Fruit fly (Drosophila melanogaster) whole organism, embryonic: Measurements from ENCODE around the gene Csas.

Source experiments
- CG12769 ChIP-seq: fragments of 200-800 bp; sonication (Bioruptor generic); optimal IDR thresholded peaks from 2 replicates; lab custom pipeline; 2019; ENCODE audit warnings: missing biosample characterization, mild to moderate bottlenecking, missing genetic modification characterization, moderate library complexity
- CG14710 ChIP-seq: fragments of 200-800 bp; sonication (Bioruptor generic); optimal IDR thresholded peaks from 3 replicates; lab custom pipeline; 2019; ENCODE audit warnings: missing biosample characterization, mild to moderate bottlenecking, missing genetic modification characterization, moderate library complexity
- CG1603 ChIP-seq: fragments of 200-800 bp; sonication (Bioruptor generic); optimal IDR thresholded peaks from 2 replicates; lab custom pipeline; 2019; ENCODE audit warnings: missing biosample characterization, mild to moderate bottlenecking, missing genetic modification characterization, moderate library complexity
- CG2889 ChIP-seq: fragments of 200-800 bp; sonication (Bioruptor generic); IDR thresholded peaks from 3 replicates; pipeline ENCODE4 v1.3.6; 2022; ENCODE audit warnings: missing biosample characterization, missing genetic modification characterization
- CG30431 ChIP-seq: fragments of 200-800 bp; sonication (Bioruptor generic); optimal IDR thresholded peaks from 2 replicates; lab custom pipeline; 2017; ENCODE audit warnings: missing biosample characterization, missing genetic modification characterization
- CG3407 ChIP-seq: fragments of 200-800 bp; sonication (Bioruptor generic); optimal IDR thresholded peaks from 2 replicates; lab custom pipeline; 2018; ENCODE audit warnings: missing biosample characterization, mild to moderate bottlenecking, missing genetic modification characterization
- CG4282 ChIP-seq: fragments of 200-800 bp; sonication (Bioruptor generic); optimal IDR thresholded peaks from 2 replicates; lab custom pipeline; 2016; ENCODE audit warnings: missing biosample characterization, missing genetic modification characterization
- CG4707 ChIP-seq: fragments of 200-800 bp; sonication (Bioruptor generic); optimal IDR thresholded peaks from 2 replicates; lab custom pipeline; 2018; ENCODE audit warnings: missing biosample characterization, mild to moderate bottlenecking, missing genetic modification characterization, moderate library complexity
- CG6254 ChIP-seq: fragments of 200-800 bp; sonication (Bioruptor generic); optimal IDR thresholded peaks from 3 replicates; lab custom pipeline; 2017; ENCODE audit warnings: mild to moderate bottlenecking, missing biosample characterization, missing genetic modification reagents, missing genetic modification characterization
- CG6654 ChIP-seq: fragments of 200-800 bp; sonication (Bioruptor generic); optimal IDR thresholded peaks from 2 replicates; lab custom pipeline; 2017; ENCODE audit warnings: missing biosample characterization, mild to moderate bottlenecking, missing genetic modification characterization
- CG6683 ChIP-seq: fragments of 200-800 bp; sonication (Bioruptor generic); optimal IDR thresholded peaks from 2 replicates; lab custom pipeline; 2017; ENCODE audit warnings: missing biosample characterization, mild to moderate bottlenecking, missing genetic modification characterization, missing genetic modification reagents
- CG6854 ChIP-seq: fragments of 200-800 bp; sonication (Bioruptor generic); optimal IDR thresholded peaks from 3 replicates; lab custom pipeline; 2017; ENCODE audit warnings: missing biosample characterization, mild to moderate bottlenecking, missing genetic modification characterization
- CG7271 ChIP-seq: fragments of 200-800 bp; sonication (Bioruptor generic); optimal IDR thresholded peaks from 2 replicates; lab custom pipeline; 2018; ENCODE audit warnings: missing biosample characterization, mild to moderate bottlenecking, missing genetic modification characterization, moderate library complexity
- CG7786 ChIP-seq: fragments of 200-800 bp; sonication (Bioruptor generic); optimal IDR thresholded peaks from 2 replicates; lab custom pipeline; 2016; ENCODE audit warnings: missing biosample characterization, missing genetic modification characterization
- CG8478 ChIP-seq: fragments of >200 bp; optimal IDR thresholded peaks from 2 replicates; lab custom pipeline; 2018
- Dek ChIP-seq: fragments of 200-800 bp; sonication (Bioruptor generic); optimal IDR thresholded peaks from 3 replicates; lab custom pipeline; 2019; ENCODE audit warnings: missing biosample characterization, mild to moderate bottlenecking, missing genetic modification characterization, moderate library complexity
- Dip3 ChIP-seq: fragments of 200-800 bp; sonication (Bioruptor generic); optimal IDR thresholded peaks from 3 replicates; lab custom pipeline; 2016; ENCODE audit warnings: missing biosample characterization, missing genetic modification characterization
- Ets97D ChIP-seq: fragments of 200-800 bp; sonication (Bioruptor generic); optimal IDR thresholded peaks from 3 replicates; lab custom pipeline; 2016; ENCODE audit warnings: missing biosample characterization, missing genetic modification characterization
- Fer3 ChIP-seq: fragments of 200-800 bp; sonication (Bioruptor generic); optimal IDR thresholded peaks from 2 replicates; lab custom pipeline; 2018; ENCODE audit warnings: missing biosample characterization, mild to moderate bottlenecking, missing genetic modification characterization, moderate library complexity
- HmgD ChIP-seq: fragments of 200-800 bp; sonication (Bioruptor generic); optimal IDR thresholded peaks from 3 replicates; lab custom pipeline; 2016; ENCODE audit warnings: missing biosample characterization, missing genetic modification characterization
- HmgZ ChIP-seq: fragments of 200-800 bp; sonication (Bioruptor generic); optimal IDR thresholded peaks from 2 replicates; lab custom pipeline; 2018; ENCODE audit warnings: missing biosample characterization, mild to moderate bottlenecking, missing genetic modification characterization
- Hr78 ChIP-seq, 2 experiments: fragments of 200-800 bp in 1 of 2; fragments of >200 bp in 1 of 2; sonication (Bioruptor generic) in 1 of 2; optimal IDR thresholded peaks; 2 replicates each; lab custom pipeline; 2017 to 2019; ENCODE audit warnings: missing biosample characterization in 2 of 2, missing genetic modification characterization in 2 of 2, mild to moderate bottlenecking in 1 of 2, moderate library complexity in 1 of 2
- MBD-R2 ChIP-seq: fragments of 200-800 bp; sonication (Bioruptor generic); IDR thresholded peaks from 2 replicates; pipeline ENCODE4 v1.3.6; 2022; ENCODE audit warnings: missing biosample characterization, missing genetic modification characterization
- Ravus ChIP-seq: fragments of 200-800 bp; sonication (Bioruptor generic); IDR thresholded peaks from 2 replicates; pipeline ENCODE4 v1.3.6; 2022; ENCODE audit warnings: missing biosample characterization, missing genetic modification characterization
- Sox100B ChIP-seq: fragments of 200-800 bp; sonication (Bioruptor generic); optimal IDR thresholded peaks from 3 replicates; lab custom pipeline; 2018; ENCODE audit warnings: missing biosample characterization, mild to moderate bottlenecking, missing genetic modification characterization
- Taf1 ChIP-seq: fragments of 200-800 bp; sonication (Bioruptor generic); IDR thresholded peaks from 2 replicates; pipeline ENCODE4 v1.3.6; 2022; ENCODE audit warnings: missing biosample characterization, missing genetic modification characterization
- bab2 ChIP-seq: fragments of 200-800 bp; sonication (Bioruptor generic); optimal IDR thresholded peaks from 2 replicates; lab custom pipeline; 2016; ENCODE audit warnings: missing biosample characterization, missing genetic modification characterization
- cad ChIP-seq: fragments of >200 bp; optimal IDR thresholded peaks from 2 replicates; lab custom pipeline; 2017; ENCODE audit warnings: missing biosample characterization, missing genetic modification characterization
- caup ChIP-seq: fragments of 200-800 bp; sonication (Bioruptor generic); optimal IDR thresholded peaks from 3 replicates; lab custom pipeline; 2017; ENCODE audit warnings: missing biosample characterization, mild to moderate bottlenecking, missing genetic modification characterization, moderate library complexity; ENCODE audit not compliant: severe bottlenecking
- cg ChIP-seq: fragments of 200-800 bp; sonication (Bioruptor generic); optimal IDR thresholded peaks from 3 replicates; lab custom pipeline; 2019; ENCODE audit warnings: missing biosample characterization, mild to moderate bottlenecking, missing genetic modification characterization, moderate library complexity
- dm ChIP-seq: fragments of 200-800 bp; sonication (Bioruptor generic); optimal IDR thresholded peaks from 3 replicates; lab custom pipeline; 2016; ENCODE audit warnings: missing biosample characterization, missing genetic modification characterization
- en ChIP-seq: fragments of 200-800 bp; sonication (Bioruptor generic); optimal IDR thresholded peaks from 2 replicates; lab custom pipeline; 2016; ENCODE audit warnings: missing biosample characterization, missing genetic modification characterization
- gcm ChIP-seq: fragments of 200-800 bp; sonication (Bioruptor generic); optimal IDR thresholded peaks from 2 replicates; lab custom pipeline; 2019; ENCODE audit warnings: missing biosample characterization, mild to moderate bottlenecking, missing genetic modification characterization, moderate library complexity
- hkb ChIP-seq, 2 experiments: fragments of 200-800 bp in 1 of 2; fragments of >200 bp in 1 of 2; sonication (Bioruptor generic) in 1 of 2; IDR thresholded peaks in 1 of 2; optimal IDR thresholded peaks in 1 of 2; 2 replicates each; pipeline versions ENCODE4 v1.3.6 to Lab custom; 2017 to 2022; ENCODE audit warnings: missing biosample characterization in 1 of 2, missing genetic modification characterization in 1 of 2
- kay ChIP-seq: fragments of 200-800 bp; sonication (Bioruptor generic); optimal IDR thresholded peaks from 2 replicates; lab custom pipeline; 2016; ENCODE audit warnings: missing biosample characterization, missing genetic modification characterization
- nom ChIP-seq: fragments of 200-800 bp; sonication (Bioruptor generic); optimal IDR thresholded peaks from 2 replicates; lab custom pipeline; 2017; ENCODE audit warnings: missing biosample characterization, missing genetic modification characterization, mild to moderate bottlenecking, moderate library complexity, missing genetic modification reagents
- pita ChIP-seq: fragments of 200-800 bp; sonication (Bioruptor generic); optimal IDR thresholded peaks from 2 replicates; lab custom pipeline; 2017; ENCODE audit warnings: missing biosample characterization, mild to moderate bottlenecking, missing genetic modification characterization
- psq ChIP-seq: fragments of 200-800 bp; sonication (Bioruptor generic); optimal IDR thresholded peaks from 2 replicates; lab custom pipeline; 2017; ENCODE audit warnings: missing biosample characterization, missing genetic modification characterization
- rib ChIP-seq: fragments of 200-800 bp; sonication (Bioruptor generic); IDR thresholded peaks from 2 replicates; pipeline ENCODE4 v1.3.6; 2022; ENCODE audit warnings: missing biosample characterization, missing genetic modification characterization
- sens ChIP-seq: fragments of 200-800 bp; sonication (Bioruptor generic); peaks from one replicate; lab custom pipeline; 2016; ENCODE audit warnings: missing biosample characterization, missing genetic modification characterization
- shn ChIP-seq: fragments of 200-800 bp; sonication (Bioruptor generic); optimal IDR thresholded peaks from 3 replicates; lab custom pipeline; 2016; ENCODE audit warnings: missing biosample characterization, missing genetic modification characterization
- sisA ChIP-seq: fragments of 200-800 bp; sonication (Bioruptor generic); IDR thresholded peaks from 2 replicates; pipeline ENCODE4 v1.3.6; 2022; ENCODE audit warnings: missing biosample characterization, missing genetic modification characterization
- so ChIP-seq: fragments of 200-800 bp; sonication (Bioruptor generic); IDR thresholded peaks from 3 replicates; pipeline ENCODE4 v1.3.6; 2022; ENCODE audit warnings: missing biosample characterization, missing genetic modification characterization
- tna ChIP-seq: fragments of 200-800 bp; sonication (Bioruptor generic); IDR thresholded peaks from 2 replicates; pipeline ENCODE4 v1.3.6; 2022; ENCODE audit warnings: missing biosample characterization, missing genetic modification characterization; ENCODE audit not compliant: partially characterized antibody
- trh ChIP-seq: fragments of 200-800 bp; sonication (Bioruptor generic); optimal IDR thresholded peaks from 2 replicates; lab custom pipeline; 2016; ENCODE audit warnings: missing biosample characterization, missing genetic modification characterization
- unc-4 ChIP-seq: fragments of 200-800 bp; sonication (Bioruptor generic); IDR thresholded peaks from 2 replicates; pipeline ENCODE4 v1.3.6; 2022; ENCODE audit warnings: missing biosample characterization, missing genetic modification characterization; ENCODE audit not compliant: partially characterized antibody
- vfl ChIP-seq: fragments of 200-800 bp; sonication (Bioruptor generic); optimal IDR thresholded peaks from 2 replicates; lab custom pipeline; 2016; ENCODE audit warnings: missing biosample characterization, missing genetic modification characterization
- z ChIP-seq: fragments of 200-800 bp; sonication (Bioruptor generic); IDR thresholded peaks from 3 replicates; pipeline ENCODE4 v1.3.6; 2022; ENCODE audit warnings: missing biosample characterization, missing genetic modification characterization

The Csas gene

dm6 chr3L:20002482-20003234 lies 13.9 kb upstream of the Csas start, which contains the start of gene CG7668 (continued):
- TF ChIP-seq CG7786: peak; percentile 80
- no peak for TF ChIP-seq cad (GFP tag; lab: Kevin White, UChicago)
- TF ChIP-seq CG30431: no peak
- peak; percentile 87 for TF ChIP-seq rib (GFP tag; lab: Robert Waterston, UW)
- peak; percentile 73 for TF ChIP-seq vfl (GFP tag; lab: Kevin White, UChicago)
- peak; percentile 92 for TF ChIP-seq CG14710
- no peak for TF ChIP-seq hkb (optimal IDR thresholded peaks at IDR 0.05; lab: Kevin White, UChicago)
- peak; percentile 96 for TF ChIP-seq hkb (GFP tag; IDR thresholded peaks at IDR 0.05; lab: Robert Waterston, UW)
- TF ChIP-seq Dek: peak; percentile 88
- TF ChIP-seq Sox100B (GFP tag; lab: Kevin White, UChicago): peak; percentile 83
- TF ChIP-seq trh (GFP tag; lab: Kevin White, UChicago): peak; percentile 82
- TF ChIP-seq Ets97D (GFP tag; lab: Kevin White, UChicago): peak; percentile 81
- TF ChIP-seq Taf1 (GFP tag; lab: Robert Waterston, UW): peak; percentile 81; the same call in 1 of the 2 replicates
- TF ChIP-seq CG1603 (tag; lab: Kevin White, UChicago): peak; percentile 92
- peak; percentile 83 for TF ChIP-seq CG2889 (GFP tag; lab: Robert Waterston, UW)
- peak; percentile 60 for TF ChIP-seq CG6683 (GFP tag; lab: Kevin White, UChicago)
- peak; percentile 87 for TF ChIP-seq nom
- TF ChIP-seq caup: peak; percentile 91
- no peak for TF ChIP-seq pita (GFP tag; lab: Kevin White, UChicago)
- TF ChIP-seq cg: peak; percentile 16
- peak; percentile 79 for TF ChIP-seq CG6254 (GFP tag; lab: Kevin White, UChicago)
- no peak for TF ChIP-seq sisA (GFP tag; lab: Robert Waterston, UW)
- TF ChIP-seq en (GFP tag; lab: Kevin White, UChicago): peak; percentile 70
- TF ChIP-seq dm: peak; percentile 78
- TF ChIP-seq gcm (GFP tag; lab: Kevin White, UChicago): peak; percentile 93
- peak; percentile 79 for TF ChIP-seq Dip3 (GFP tag; lab: Kevin White, UChicago)
- TF ChIP-seq bab2 (GFP tag; lab: Kevin White, UChicago): peak; percentile 86
- TF ChIP-seq Fer3 (tag; lab: Kevin White, UChicago): peak; percentile 93
- no peak for TF ChIP-seq CG8478
- TF ChIP-seq Ravus (GFP tag; lab: Robert Waterston, UW): peak; percentile 50; the same call in 1 of the 2 replicates
- peak; percentile 55; the same call in 1 of the 3 replicates for TF ChIP-seq z (GFP tag; lab: Robert Waterston, UW)
- TF ChIP-seq so (GFP tag; lab: Robert Waterston, UW): peak; percentile 92
- TF ChIP-seq MBD-R2 (GFP tag; lab: Robert Waterston, UW): peak; percentile 76
- TF ChIP-seq Hr78 (GFP tag; optimal IDR thresholded peaks at IDR 0.05; lab: Kevin White, UChicago): no peak
- no peak for TF ChIP-seq unc-4 (GFP tag; lab: Robert Waterston, UW)
- TF ChIP-seq sens (GFP tag; lab: Kevin White, UChicago): peak; percentile 99
- peak; percentile 83 for TF ChIP-seq CG6854 (GFP tag; lab: Kevin White, UChicago)
- TF ChIP-seq CG3407 (GFP tag; lab: Kevin White, UChicago): peak; percentile 76
- peak; percentile 67 for TF ChIP-seq CG6654 (GFP tag; lab: Kevin White, UChicago)
- TF ChIP-seq CG4282 (GFP tag; lab: Kevin White, UChicago): peak; percentile 58
- TF ChIP-seq shn: peak; percentile 83
- peak; percentile 92 for TF ChIP-seq HmgZ
- peak; percentile 79 for TF ChIP-seq kay (GFP tag; lab: Kevin White, UChicago)
- peak; percentile 77 for TF ChIP-seq CG4707
- TF ChIP-seq psq: peak; percentile 55
- peak; percentile 89 for TF ChIP-seq CG12769 (tag; lab: Kevin White, UChicago)
- peak; percentile 77 for TF ChIP-seq HmgD (GFP tag; lab: Kevin White, UChicago)
- no peak for TF ChIP-seq tna
- peak; percentile 85 for TF ChIP-seq CG7271
